Worm (Caenorhabditis elegans): ENCODE data around the gene F47B8.10.

The F47B8.10 gene

ce11 chrV:14372774-14373173 lies 31.0 kb downstream of the F47B8.10 start, which contains the start of gene unc-39:
Gene unc-39 (plus strand): TSS chrV:14373074.
- TF ChIP-seq snpc-4 (tag; optimal IDR thresholded peaks at IDR 0.05): no peak
- no peak for TF ChIP-seq bed-3 (GFP tag; optimal IDR thresholded peaks at IDR 0.05)
- no peak for TF ChIP-seq nhr-28 (tag; optimal IDR thresholded peaks at IDR 0.05)
- no peak for TF ChIP-seq lin-32 (GFP tag; optimal IDR thresholded peaks at IDR 0.05)
- no peak for TF ChIP-seq ztf-11 (tag; optimal IDR thresholded peaks at IDR 0.05)
- no peak for TF ChIP-seq nhr-237 (tag; optimal IDR thresholded peaks at IDR 0.05)
- TF ChIP-seq ceh-39 (tag; optimal IDR thresholded peaks at IDR 0.05): no peak
- no peak for TF ChIP-seq zip-8 (tag; optimal IDR thresholded peaks at IDR 0.05)
- TF ChIP-seq lin-13 (tag; optimal IDR thresholded peaks at IDR 0.05): no peak
- no peak for TF ChIP-seq elt-1 (tag; optimal IDR thresholded peaks at IDR 0.05; ENCODE audit: borderline replicate concordance, insufficient read depth)
- no peak for TF ChIP-seq pha-4 (tag; optimal IDR thresholded peaks at IDR 0.05)
- no peak for TF ChIP-seq cnd-1 (tag; optimal IDR thresholded peaks at IDR 0.05)

ce11 chrV:14378052-14378451 lies 36.3 kb downstream of the F47B8.10 start:
- TF ChIP-seq nhr-76 (tag; optimal IDR thresholded peaks at IDR 0.05): no peak
- TF ChIP-seq zip-8 (tag; optimal IDR thresholded peaks at IDR 0.05): no peak

ce11 chrV:14378986-14379385 lies 37.2 kb downstream of the F47B8.10 start, which contains the start of gene npr-43:
Gene npr-43 (minus strand): TSS chrV:14379086.
- no peak for TF ChIP-seq unc-39 (tag; optimal IDR thresholded peaks at IDR 0.05)
- no peak for TF ChIP-seq mab-5 (tag; optimal IDR thresholded peaks at IDR 0.05)

ce11 chrV:14380242-14380641 lies 38.5 kb downstream of the F47B8.10 start:
- no peak for TF ChIP-seq ham-2 (GFP tag; optimal IDR thresholded peaks at IDR 0.05)
- TF ChIP-seq sem-2 (GFP tag; optimal IDR thresholded peaks at IDR 0.05): no peak
- TF ChIP-seq nhr-2 (tag; optimal IDR thresholded peaks at IDR 0.05): no peak
- no peak for TF ChIP-seq mab-5 (tag; optimal IDR thresholded peaks at IDR 0.05)
- TF ChIP-seq zip-8 (tag; optimal IDR thresholded peaks at IDR 0.05): no peak
- TF ChIP-seq lin-13 (tag; optimal IDR thresholded peaks at IDR 0.05): no peak
- TF ChIP-seq ztf-11 (tag; optimal IDR thresholded peaks at IDR 0.05): no peak
- no peak for TF ChIP-seq unc-120 (tag; optimal IDR thresholded peaks at IDR 0.05; ENCODE audit: poor library complexity, severe bottlenecking)
- no peak for TF ChIP-seq nhr-76 (tag; optimal IDR thresholded peaks at IDR 0.05)
- TF ChIP-seq bed-3 (GFP tag; optimal IDR thresholded peaks at IDR 0.05): no peak
- no peak for TF ChIP-seq elt-3 (tag; optimal IDR thresholded peaks at IDR 0.05)
- TF ChIP-seq flh-1 (GFP tag; optimal IDR thresholded peaks at IDR 0.05): no peak
- TF ChIP-seq mep-1 (tag; optimal IDR thresholded peaks at IDR 0.05): no peak
- no peak for TF ChIP-seq drap-1 (GFP tag; optimal IDR thresholded peaks at IDR 0.05)
- no peak for TF ChIP-seq blmp-1 (tag; optimal IDR thresholded peaks at IDR 0.05)
- no peak for TF ChIP-seq ceh-83 (GFP tag; optimal IDR thresholded peaks at IDR 0.05)
- no peak for TF ChIP-seq pha-4 (tag; optimal IDR thresholded peaks at IDR 0.05)
- TF ChIP-seq ceh-43 (GFP tag; optimal IDR thresholded peaks at IDR 0.05): no peak
- TF ChIP-seq sptf-1 (tag; optimal IDR thresholded peaks at IDR 0.05): no peak

- TF ChIP-seq lsy-2 (tag; optimal IDR thresholded peaks at IDR 0.05) (no peak), sptf-1 (tag; optimal IDR thresholded peaks at IDR 0.05) (no peak), sem-2 (GFP tag; optimal IDR thresholded peaks at IDR 0.05) (no peak), ceh-39 (tag; optimal IDR thresholded peaks at IDR 0.05) (no peak), nhr-76 (tag; optimal IDR thresholded peaks at IDR 0.05) (no peak), unc-120 (tag; optimal IDR thresholded peaks at IDR 0.05; ENCODE audit: poor library complexity, severe bottlenecking) (no peak), ceh-43 (GFP tag; optimal IDR thresholded peaks at IDR 0.05) (no peak), nhr-2 (tag; optimal IDR thresholded peaks at IDR 0.05) (no peak), zip-8 (tag; optimal IDR thresholded peaks at IDR 0.05) (no peak)
Measured at ce11 chrV:14391830-14392229, 50.1 kb downstream of the F47B8.10 start, which contains the start of gene C15H11.10. Gene C15H11.10 (plus strand): TSS chrV:14392130.

ce11 chrV:14393504-14393903 lies 51.7 kb downstream of the F47B8.10 start, which contains the start of gene C15H11.1:
Gene C15H11.1 (plus strand): TSS chrV:14393804.
- TF ChIP-seq drap-1 (GFP tag; optimal IDR thresholded peaks at IDR 0.05): no peak
- TF ChIP-seq snpc-4 (tag; optimal IDR thresholded peaks at IDR 0.05): no peak
- TF ChIP-seq mab-5 (tag; optimal IDR thresholded peaks at IDR 0.05): no peak

- no peak for TF ChIP-seq drap-1 (GFP tag; optimal IDR thresholded peaks at IDR 0.05)
- TF ChIP-seq ces-1 (GFP tag; optimal IDR thresholded peaks at IDR 0.05): no peak
- no peak for TF ChIP-seq blmp-1 (tag; optimal IDR thresholded peaks at IDR 0.05)
- TF ChIP-seq elt-1 (tag; optimal IDR thresholded peaks at IDR 0.05; ENCODE audit: borderline replicate concordance, insufficient read depth): no peak
- no peak for TF ChIP-seq pha-4 (tag; optimal IDR thresholded peaks at IDR 0.05)
- TF ChIP-seq mls-2 (tag; optimal IDR thresholded peaks at IDR 0.05): no peak
- TF ChIP-seq lin-32 (GFP tag; optimal IDR thresholded peaks at IDR 0.05): no peak
- TF ChIP-seq sptf-1 (tag; optimal IDR thresholded peaks at IDR 0.05): no peak
- TF ChIP-seq flh-1 (GFP tag; optimal IDR thresholded peaks at IDR 0.05): no peak
- TF ChIP-seq lin-13 (tag; optimal IDR thresholded peaks at IDR 0.05): no peak
- TF ChIP-seq M03D4.4 (tag; optimal IDR thresholded peaks at IDR 0.05): no peak
- no peak for TF ChIP-seq ztf-11 (tag; optimal IDR thresholded peaks at IDR 0.05)
- TF ChIP-seq nhr-237 (tag; optimal IDR thresholded peaks at IDR 0.05): no peak
- TF ChIP-seq ham-2 (GFP tag; optimal IDR thresholded peaks at IDR 0.05): no peak
- TF ChIP-seq unc-39 (tag; optimal IDR thresholded peaks at IDR 0.05): no peak
- no peak for TF ChIP-seq nhr-76 (tag; optimal IDR thresholded peaks at IDR 0.05)
- no peak for TF ChIP-seq mep-1 (tag; optimal IDR thresholded peaks at IDR 0.05)
- TF ChIP-seq bed-3 (GFP tag; optimal IDR thresholded peaks at IDR 0.05): no peak
- TF ChIP-seq nhr-28 (tag; optimal IDR thresholded peaks at IDR 0.05): no peak
Measured at ce11 chrV:14394743-14395142, 53.0 kb downstream of the F47B8.10 start, which contains the start of gene C15H11.13. Gene C15H11.13 (plus strand): TSS chrV:14395043.
